Fruit fly (Drosophila melanogaster) whole organism, prepupa: ENCODE measurements around the gene Nuak.
A peak's percentile ranks its signal among the peaks of the same experiment; 100 is the strongest.

Experiments used
- CG10631 ChIP-seq: fragments of 200-800 bp; sonication (Bioruptor generic); optimal IDR thresholded peaks from 2 replicates; lab custom pipeline; 2016; ENCODE audit warnings: missing biosample characterization, missing genetic modification characterization
- CG10669 ChIP-seq: fragments of 200-800 bp; sonication (Bioruptor generic); optimal IDR thresholded peaks from 3 replicates; lab custom pipeline; 2018; ENCODE audit warnings: missing biosample characterization, mild to moderate bottlenecking, missing genetic modification characterization, moderate library complexity
- CG11294 ChIP-seq: fragments of 200-800 bp; sonication (Bioruptor generic); IDR thresholded peaks from 2 replicates; pipeline ENCODE4 v1.3.6; 2022; ENCODE audit warnings: missing biosample characterization, missing genetic modification characterization
- CG11902 ChIP-seq: fragments of 200-800 bp; sonication (Bioruptor generic); optimal IDR thresholded peaks from 3 replicates; lab custom pipeline; 2016; ENCODE audit warnings: missing biosample characterization, missing genetic modification characterization
- CG15336 ChIP-seq: fragments of 200-800 bp; sonication (Bioruptor generic); IDR thresholded peaks from 2 replicates; pipeline ENCODE4 v1.3.6; 2022; ENCODE audit warnings: missing biosample characterization, missing genetic modification characterization
- CG1621 ChIP-seq: fragments of 200-800 bp; sonication (Bioruptor generic); optimal IDR thresholded peaks from 3 replicates; lab custom pipeline; 2018; ENCODE audit warnings: missing biosample characterization, mild to moderate bottlenecking, missing genetic modification characterization
- CG16779 ChIP-seq: fragments of 200-800 bp; sonication (Bioruptor generic); optimal IDR thresholded peaks from 3 replicates; lab custom pipeline; 2017; ENCODE audit warnings: missing biosample characterization, mild to moderate bottlenecking, missing genetic modification characterization
- CG3032 ChIP-seq: fragments of 200-800 bp; optimal IDR thresholded peaks from 2 replicates; lab custom pipeline; 2019; ENCODE audit warnings: missing biosample characterization, mild to moderate bottlenecking, missing genetic modification characterization, moderate library complexity
- CG31627 ChIP-seq: fragments of 200-800 bp; sonication (Bioruptor generic); optimal IDR thresholded peaks from 3 replicates; lab custom pipeline; 2016; ENCODE audit warnings: missing biosample characterization, missing genetic modification characterization
- CG32006 ChIP-seq: fragments of 200-800 bp; sonication (Bioruptor generic); optimal IDR thresholded peaks from 3 replicates; lab custom pipeline; 2017; ENCODE audit warnings: missing biosample characterization, mild to moderate bottlenecking, missing genetic modification characterization
- CG34406 ChIP-seq: fragments of 200-800 bp; sonication (Bioruptor generic); optimal IDR thresholded peaks from 3 replicates; lab custom pipeline; 2016; ENCODE audit warnings: missing biosample characterization, missing genetic modification characterization
- CG3919 ChIP-seq: fragments of 200-800 bp; sonication (Bioruptor generic); optimal IDR thresholded peaks from 3 replicates; lab custom pipeline; 2016; ENCODE audit warnings: missing biosample characterization, missing genetic modification characterization
- CG4318 ChIP-seq: fragments of 200-800 bp; sonication (Bioruptor generic); optimal IDR thresholded peaks from 3 replicates; lab custom pipeline; 2017; ENCODE audit warnings: missing biosample characterization, mild to moderate bottlenecking, missing genetic modification characterization
- CG6163 ChIP-seq: fragments of 200-800 bp; sonication (Bioruptor generic); IDR thresholded peaks from 3 replicates; pipeline ENCODE4 v1.3.6; 2022; ENCODE audit warnings: missing biosample characterization, missing genetic modification characterization
- CG6276 ChIP-seq: fragments of 200-800 bp; sonication (Bioruptor generic); optimal IDR thresholded peaks from 2 replicates; lab custom pipeline; 2017; ENCODE audit warnings: missing biosample characterization, mild to moderate bottlenecking, missing genetic modification characterization
- CG6792 ChIP-seq: fragments of 200-800 bp; sonication (Bioruptor generic); optimal IDR thresholded peaks from 3 replicates; lab custom pipeline; 2016; ENCODE audit warnings: missing biosample characterization, missing genetic modification characterization
- CG6808 ChIP-seq: fragments of 200-800 bp; sonication (Bioruptor generic); optimal IDR thresholded peaks from 3 replicates; lab custom pipeline; 2017; ENCODE audit warnings: missing biosample characterization, missing genetic modification characterization, mild to moderate bottlenecking, moderate library complexity, missing genetic modification reagents
- CG6854 ChIP-seq: fragments of 200-800 bp; sonication (Bioruptor generic); optimal IDR thresholded peaks from 2 replicates; lab custom pipeline; 2017; ENCODE audit warnings: missing biosample characterization, mild to moderate bottlenecking, missing genetic modification characterization
- CG7368 ChIP-seq: fragments of 200-800 bp; sonication (Bioruptor generic); optimal IDR thresholded peaks from 3 replicates; lab custom pipeline; 2016; ENCODE audit warnings: missing biosample characterization, missing genetic modification characterization
- CG8119 ChIP-seq: fragments of 200-800 bp; sonication (Bioruptor generic); IDR thresholded peaks from 3 replicates; pipeline ENCODE4 v1.3.6; 2022; ENCODE audit warnings: missing biosample characterization, missing genetic modification characterization
- CG8632 ChIP-seq: fragments of 200-800 bp; sonication (Bioruptor generic); optimal IDR thresholded peaks from 3 replicates; lab custom pipeline; 2016; ENCODE audit warnings: missing biosample characterization, missing genetic modification characterization
- CG9139 ChIP-seq: fragments of 200-800 bp; sonication (Bioruptor generic); optimal IDR thresholded peaks from 3 replicates; lab custom pipeline; 2017; ENCODE audit warnings: missing biosample characterization, mild to moderate bottlenecking, missing genetic modification characterization
- Eip75B ChIP-seq: fragments of 200-800 bp; sonication (Bioruptor generic); optimal IDR thresholded peaks from 3 replicates; lab custom pipeline; 2016; ENCODE audit warnings: missing biosample characterization, missing genetic modification characterization
- Eip93F ChIP-seq: fragments of 200-800 bp; sonication (Bioruptor generic); optimal IDR thresholded peaks from 2 replicates; lab custom pipeline; 2016; ENCODE audit warnings: missing biosample characterization, mild to moderate bottlenecking, missing genetic modification characterization
- Ets21C ChIP-seq: fragments of 200-800 bp; sonication (Bioruptor generic); optimal IDR thresholded peaks from 3 replicates; lab custom pipeline; 2016; ENCODE audit warnings: missing biosample characterization, missing genetic modification characterization
- Hr38 ChIP-seq: sonication (Bioruptor generic); optimal IDR thresholded peaks from 2 replicates; lab custom pipeline; 2016; ENCODE audit warnings: missing biosample characterization, missing genetic modification characterization
- Hr39 ChIP-seq: fragments of 200-800 bp; sonication (Bioruptor generic); optimal IDR thresholded peaks from 2 replicates; lab custom pipeline; 2016; ENCODE audit warnings: missing biosample characterization, missing genetic modification characterization
- Lpt ChIP-seq: fragments of 200-800 bp; sonication (Bioruptor generic); optimal IDR thresholded peaks from 3 replicates; lab custom pipeline; 2016; ENCODE audit warnings: missing biosample characterization, missing genetic modification characterization
- Met ChIP-seq: fragments of 200-800 bp; sonication (Bioruptor generic); optimal IDR thresholded peaks from 3 replicates; lab custom pipeline; 2016; ENCODE audit warnings: missing biosample characterization, missing genetic modification characterization
- Sox102F ChIP-seq: fragments of 200-800 bp; sonication (Bioruptor generic); optimal IDR thresholded peaks from 2 replicates; lab custom pipeline; 2016; ENCODE audit warnings: missing biosample characterization, mild to moderate bottlenecking, missing genetic modification characterization
- Sox15 ChIP-seq: fragments of 200-800 bp; sonication (Bioruptor generic); optimal IDR thresholded peaks from 3 replicates; lab custom pipeline; 2016; ENCODE audit warnings: missing biosample characterization, missing genetic modification characterization
- achi ChIP-seq: fragments of 200-800 bp; sonication (Bioruptor generic); optimal IDR thresholded peaks from 3 replicates; lab custom pipeline; 2016; ENCODE audit warnings: missing biosample characterization, missing genetic modification characterization
- acj6 ChIP-seq: fragments of 200-800 bp; sonication (Bioruptor generic); optimal IDR thresholded peaks from 3 replicates; lab custom pipeline; 2016; ENCODE audit warnings: missing biosample characterization, missing genetic modification characterization
- dac ChIP-seq: fragments of 200-800 bp; sonication (Bioruptor generic); optimal IDR thresholded peaks from 2 replicates; lab custom pipeline; 2017; ENCODE audit warnings: missing biosample characterization, mild to moderate bottlenecking, missing genetic modification characterization
- dsx ChIP-seq: fragments of 200-800 bp; optimal IDR thresholded peaks from 3 replicates; lab custom pipeline; 2019; ENCODE audit warnings: missing biosample characterization, mild to moderate bottlenecking, missing genetic modification characterization, moderate library complexity; ENCODE audit not compliant: poor library complexity, severe bottlenecking
- esn ChIP-seq: fragments of 200-800 bp; sonication (Bioruptor generic); optimal IDR thresholded peaks from 2 replicates; lab custom pipeline; 2016; ENCODE audit warnings: missing biosample characterization, mild to moderate bottlenecking, missing genetic modification characterization, moderate library complexity
- fd59A ChIP-seq: fragments of 200-800 bp; sonication (Bioruptor generic); optimal IDR thresholded peaks from 2 replicates; lab custom pipeline; 2017; ENCODE audit warnings: missing biosample characterization, mild to moderate bottlenecking, missing genetic modification characterization, missing genetic modification reagents
- lz ChIP-seq: fragments of 200-800 bp; sonication (Bioruptor generic); optimal IDR thresholded peaks from 3 replicates; lab custom pipeline; 2016; ENCODE audit warnings: missing biosample characterization, missing genetic modification characterization
- spab ChIP-seq: fragments of 200-800 bp; sonication (Bioruptor generic); optimal IDR thresholded peaks from 2 replicates; lab custom pipeline; 2017; ENCODE audit warnings: missing biosample characterization, mild to moderate bottlenecking, missing genetic modification characterization, missing genetic modification reagents
- svp ChIP-seq: fragments of 200-800 bp; sonication (Bioruptor generic); peaks from one replicate; lab custom pipeline; 2016; ENCODE audit warnings: missing biosample characterization, missing genetic modification characterization
- topi ChIP-seq: fragments of 200-800 bp; sonication (Bioruptor generic); optimal IDR thresholded peaks from 3 replicates; lab custom pipeline; 2016; ENCODE audit warnings: missing biosample characterization, missing genetic modification characterization
- vri ChIP-seq: fragments of 200-800 bp; sonication (Bioruptor generic); optimal IDR thresholded peaks from 3 replicates; lab custom pipeline; 2016; ENCODE audit warnings: missing biosample characterization, mild to moderate bottlenecking, missing genetic modification characterization

Gene Nuak

DNA sequence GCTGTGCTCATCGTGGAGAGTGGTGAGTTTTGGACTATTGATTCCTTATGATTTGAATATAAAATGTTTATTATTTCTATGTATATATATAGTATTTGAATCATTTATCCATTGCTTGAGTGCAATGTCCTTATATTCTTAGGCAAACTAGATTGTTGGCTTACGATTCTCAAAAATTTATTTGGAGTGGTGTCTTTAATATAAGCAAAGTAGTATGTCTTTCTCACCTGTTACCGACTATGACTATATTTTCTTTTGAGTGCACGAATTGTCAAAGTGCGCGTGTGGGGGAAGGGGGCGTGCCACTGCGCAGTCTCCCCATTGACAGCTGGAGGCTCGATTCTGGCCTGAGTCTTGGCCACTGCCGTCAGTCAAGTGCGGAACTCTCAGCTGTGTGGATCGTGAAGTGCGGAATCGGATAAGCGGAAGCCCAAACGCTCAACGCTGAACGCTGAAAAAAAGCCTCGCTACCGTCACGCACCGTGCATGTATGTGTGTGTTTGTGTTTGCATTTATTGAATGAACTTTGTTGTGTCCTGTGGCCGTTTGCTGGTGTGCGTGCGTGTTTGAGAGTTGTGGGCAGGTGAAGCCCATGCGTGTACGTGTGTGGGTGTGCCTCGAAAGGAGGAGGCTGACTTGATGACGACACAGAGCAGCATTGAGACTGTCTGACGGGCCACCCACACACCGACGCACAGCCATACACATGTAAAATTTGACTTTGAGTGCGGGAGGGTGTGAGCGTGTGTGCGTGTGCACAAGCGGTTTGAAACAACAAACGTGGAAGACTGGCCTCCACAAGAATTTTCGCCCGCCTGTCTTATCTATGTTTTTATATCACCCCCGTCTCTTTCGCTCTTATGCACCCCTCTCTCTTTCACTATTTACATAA is 37.7 kb upstream of the Nuak start:
- TF ChIP-seq achi (GFP tag; lab: Kevin White, UChicago) (peak; percentile 60), svp (peak; percentile 20), CG6792 (GFP tag; lab: Kevin White, UChicago) (no peak), dsx (GFP tag; lab: Kevin White, UChicago) (no peak), dac (GFP tag; lab: Kevin White, UChicago) (no peak), fd59A (GFP tag; lab: Kevin White, UChicago) (no peak), CG10631 (GFP tag; lab: Kevin White, UChicago) (no peak), Ets21C (GFP tag; lab: Kevin White, UChicago) (no peak), CG8632 (GFP tag; lab: Kevin White, UChicago) (no peak), CG31627 (no peak), CG11294 (GFP tag; lab: Robert Waterston, UW) (no peak), acj6 (GFP tag; lab: Kevin White, UChicago) (no peak), CG10669 (GFP tag; lab: Kevin White, UChicago) (no peak), lz (GFP tag; lab: Kevin White, UChicago) (no peak), vri (GFP tag; lab: Kevin White, UChicago) (no peak)

DNA sequence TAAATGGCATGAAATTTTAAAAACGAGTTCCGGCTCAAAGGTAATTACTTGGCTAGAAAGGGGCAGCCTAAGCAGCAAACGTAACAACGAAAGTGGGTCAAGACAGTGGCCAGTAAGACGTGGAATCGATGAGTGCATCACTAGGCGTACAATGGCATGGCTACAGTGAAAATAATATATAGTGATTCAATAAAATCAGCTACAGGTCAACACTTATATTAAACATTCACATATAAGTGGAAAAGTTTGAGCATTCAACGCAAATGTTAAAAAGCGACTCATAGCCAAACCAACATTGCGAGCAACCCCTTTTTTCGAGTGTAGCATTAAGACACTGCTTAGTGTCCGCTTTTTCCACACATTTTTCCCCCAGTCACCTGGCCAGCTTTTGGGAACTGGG is 36.1 kb upstream of the Nuak start:
- TF ChIP-seq CG6163 (GFP tag; lab: Robert Waterston, UW) (0 out of 3 replicates have a peak, but pooled peaks have one; percentile 21), CG31627 (no peak), CG6276 (no peak), CG32006 (GFP tag; lab: Kevin White, UChicago) (peak; percentile 25)

DNA sequence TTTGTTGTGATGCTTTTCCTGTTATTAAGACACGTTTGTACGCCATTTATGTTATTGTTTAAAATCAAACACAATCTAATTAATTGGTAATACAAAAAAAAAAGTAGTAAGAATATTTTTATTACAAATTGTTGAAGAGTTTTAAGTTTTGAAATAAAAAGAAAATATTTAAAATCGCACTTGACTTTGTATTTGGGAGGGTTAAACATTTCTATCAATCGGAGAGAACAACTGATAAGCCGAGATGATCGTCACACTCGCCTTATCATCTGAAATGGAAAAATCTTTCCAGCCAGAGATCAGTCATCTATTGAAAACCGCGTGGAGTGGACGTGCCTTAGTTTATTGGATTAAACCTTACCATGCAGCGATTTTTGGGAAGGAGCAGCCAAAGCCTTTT is 12.9 kb upstream of the Nuak start, which contains the start of gene CG3999:
Gene CG3999 (plus strand): TSS at position 301 of the 400 bp plus-strand sequence.
- TF ChIP-seq Lpt (no peak), spab (GFP tag; lab: Kevin White, UChicago) (no peak), Sox15 (GFP tag; lab: Kevin White, UChicago) (no peak), CG15336 (GFP tag; lab: Robert Waterston, UW) (no peak), CG1621 (no peak), CG10669 (GFP tag; lab: Kevin White, UChicago) (no peak), CG9139 (GFP tag; lab: Kevin White, UChicago) (no peak), CG3032 (tag; lab: Kevin White, UChicago) (no peak), CG6276 (no peak), Met (GFP tag; lab: Kevin White, UChicago) (no peak), CG6808 (GFP tag; lab: Kevin White, UChicago) (no peak), CG11902 (no peak), CG11294 (GFP tag; lab: Robert Waterston, UW) (no peak), CG6854 (GFP tag; lab: Kevin White, UChicago) (no peak)
- TF ChIP-seq, all 60 proteins: peak for 0

DNA sequence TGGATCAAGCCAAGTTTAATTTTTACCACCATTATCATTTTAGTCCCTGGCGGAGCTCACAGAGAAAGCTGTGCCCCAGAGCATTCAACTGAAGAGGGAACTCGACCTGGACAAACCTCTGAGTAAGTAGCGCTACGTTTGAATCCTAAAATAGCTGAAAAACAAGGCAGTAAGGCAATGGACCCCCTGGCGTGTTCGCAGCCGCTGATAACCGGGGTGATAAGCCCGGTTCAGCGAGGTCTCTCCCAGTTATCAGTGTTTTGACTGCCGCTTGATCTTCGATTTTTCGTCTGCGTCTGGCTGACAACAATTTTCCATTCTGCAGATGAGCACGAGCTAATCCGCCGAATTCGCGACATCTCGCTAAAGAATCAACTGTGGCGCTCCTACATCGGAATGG is 12.3 kb upstream of the Nuak start:
- TF ChIP-seq Sox102F (GFP tag; lab: Kevin White, UChicago) (no peak), CG3919 (GFP tag; lab: Kevin White, UChicago) (no peak), svp (peak; percentile 96), CG11294 (GFP tag; lab: Robert Waterston, UW) (no peak)

DNA sequence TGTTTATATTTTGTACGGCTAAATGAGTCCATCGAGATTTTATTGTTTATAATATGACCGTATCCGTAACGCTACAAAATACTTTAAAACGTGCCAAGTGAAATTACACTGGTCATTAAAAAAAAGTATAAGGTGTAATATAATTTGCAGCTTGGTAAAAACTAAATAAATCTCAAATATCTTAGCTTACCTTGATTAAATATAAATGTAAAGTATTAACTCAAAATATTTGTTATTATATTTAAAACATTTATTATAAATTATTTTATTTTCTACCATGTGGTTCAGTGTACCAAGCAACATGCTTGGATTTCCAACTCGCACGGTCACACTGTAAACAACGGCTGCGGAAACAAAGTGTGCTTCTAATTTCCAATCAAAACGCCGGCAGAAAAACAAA is 2.3 kb upstream of the Nuak start, which contains the start of the genes Sirt6 and pont:
Gene Sirt6 (minus strand): TSS at position 50 of the 400 bp plus-strand sequence.
Gene pont (plus strand): TSS at position 324 of the 400 bp plus-strand sequence.
- TF ChIP-seq CG11902 (peak; percentile 90), CG10631 (GFP tag; lab: Kevin White, UChicago) (peak; percentile 96), CG7368 (GFP tag; lab: Kevin White, UChicago) (peak; percentile 82), dac (GFP tag; lab: Kevin White, UChicago) (peak; percentile 54), CG4318 (GFP tag; lab: Kevin White, UChicago) (peak; percentile 87), vri (GFP tag; lab: Kevin White, UChicago) (no peak), CG16779 (tag; lab: Kevin White, UChicago) (peak; percentile 83), CG6276 (peak; percentile 84), topi (peak; percentile 83), CG34406 (GFP tag; lab: Kevin White, UChicago) (peak; percentile 95), Eip93F (GFP tag; lab: Kevin White, UChicago) (peak; percentile 15), Hr39 (GFP tag; lab: Kevin White, UChicago) (peak; percentile 79), CG8119 (GFP tag; lab: Robert Waterston, UW) (no peak), Hr38 (GFP tag; lab: Kevin White, UChicago) (no peak), CG15336 (GFP tag; lab: Robert Waterston, UW) (no peak), Eip75B (GFP tag; lab: Kevin White, UChicago) (peak; percentile 76), esn (peak; percentile 92)
